Fruit fly (Drosophila melanogaster): ENCODE results near the gene CG5946.
A peak's percentile ranks its signal among the peaks of the same experiment; 100 is the strongest.

The CG5946 gene

dm6 chr3L:11852924-11853323 lies 30.8 kb upstream of the CG5946 start:
- TF ChIP-seq sug (tag; optimal IDR thresholded peaks at IDR 0.05) (no peak), CTCF (GFP tag; optimal IDR thresholded peaks at IDR 0.05) (peak; percentile 76), vfl (GFP tag; optimal IDR thresholded peaks at IDR 0.05) (no peak)

- TF ChIP-seq dysf (GFP tag; IDR thresholded peaks at IDR 0.05): 0 out of 3 replicates have a peak, but pooled peaks have one; percentile 12
- no peak for TF ChIP-seq Trl (optimal IDR thresholded peaks at IDR 0.05)
- TF ChIP-seq Trl (GFP tag; optimal IDR thresholded peaks at IDR 0.05): no peak
These were observed 25.6 kb upstream of the CG5946 start, which contains the start of gene CG12521 for dm6 chr3L:11847703-11848102. Gene CG12521 (minus strand): TSS chr3L:11847803.

- peak; percentile 87 for TF ChIP-seq CG6654 (GFP tag; optimal IDR thresholded peaks at IDR 0.05)
- TF ChIP-seq row (GFP tag; IDR thresholded peaks at IDR 0.05): 0 out of 3 replicates have a peak, but pooled peaks have one; percentile 31
- peak; percentile 7 for TF ChIP-seq BEAF-32 (GFP tag; optimal IDR thresholded peaks at IDR 0.05)
- TF ChIP-seq Deaf1 (tag; optimal IDR thresholded peaks at IDR 0.05): peak; percentile 77
- peak; percentile 62 for TF ChIP-seq CG7928 (GFP tag; optimal IDR thresholded peaks at IDR 0.05)
- peak; percentile 1 for TF ChIP-seq CoRest (tag; optimal IDR thresholded peaks at IDR 0.05)
- no peak for TF ChIP-seq CG34224 (GFP tag; IDR thresholded peaks at IDR 0.05; ENCODE audit: partially characterized antibody)
- peak; percentile 77 for TF ChIP-seq GATAe (GFP tag; conservative IDR thresholded peaks at IDR 0.05)
- TF ChIP-seq sc (optimal IDR thresholded peaks at IDR 0.05): no peak
- TF ChIP-seq sc (GFP tag; optimal IDR thresholded peaks at IDR 0.05): no peak
- peak; percentile 18 for TF ChIP-seq exex (tag; optimal IDR thresholded peaks at IDR 0.05)
- TF ChIP-seq CG15696 (tag; optimal IDR thresholded peaks at IDR 0.05): no peak
- TF ChIP-seq CG12219 (GFP tag; optimal IDR thresholded peaks at IDR 0.05): no peak
- TF ChIP-seq CG10654 (GFP tag; optimal IDR thresholded peaks at IDR 0.05): no peak
- TF ChIP-seq CG15601 (tag; optimal IDR thresholded peaks at IDR 0.05): peak; percentile 47
- peak; percentile 22 for TF ChIP-seq gem (tag; optimal IDR thresholded peaks at IDR 0.05)
- no peak for TF ChIP-seq fu2 (GFP tag; optimal IDR thresholded peaks at IDR 0.05)
- TF ChIP-seq CG4328 (GFP tag; optimal IDR thresholded peaks at IDR 0.05): no peak
- no peak for TF ChIP-seq unc-4 (GFP tag; IDR thresholded peaks at IDR 0.05; ENCODE audit: partially characterized antibody)
- no peak for TF ChIP-seq CG30020 (tag; optimal IDR thresholded peaks at IDR 0.05)
- TF ChIP-seq amos (GFP tag; IDR thresholded peaks at IDR 0.05; ENCODE audit: partially characterized antibody): no peak; the same call in 1 of the 2 replicates
These were observed 14.6 kb upstream of the CG5946 start, which contains the start of gene CG43064 for dm6 chr3L:11836575-11837077. Gene CG43064 (minus strand): TSS chr3L:11836721.

- TF ChIP-seq CG18476 (GFP tag; optimal IDR thresholded peaks at IDR 0.05) (no peak), CG17829 (tag; optimal IDR thresholded peaks at IDR 0.05) (peak; percentile 47), B-H2 (GFP tag; optimal IDR thresholded peaks at IDR 0.05) (no peak), trem (tag; optimal IDR thresholded peaks at IDR 0.05) (peak; percentile 87), Med (GFP tag) (peak; percentile 78), unpg (GFP tag; optimal IDR thresholded peaks at IDR 0.05) (no peak), rib (GFP tag; IDR thresholded peaks at IDR 0.05) (no peak), trh (GFP tag; optimal IDR thresholded peaks at IDR 0.05) (no peak), shn (GFP tag; optimal IDR thresholded peaks at IDR 0.05) (peak; percentile 5), CG3281 (GFP tag; optimal IDR thresholded peaks at IDR 0.05) (no peak), CG14710 (tag; optimal IDR thresholded peaks at IDR 0.05) (peak; percentile 79), mirr (GFP tag; optimal IDR thresholded peaks at IDR 0.05) (no peak), NFAT (GFP tag; IDR thresholded peaks at IDR 0.05) (no peak), CG10462 (GFP tag; optimal IDR thresholded peaks at IDR 0.05) (no peak), gfzf (GFP tag; optimal IDR thresholded peaks at IDR 0.05) (peak; percentile 61), CG30403 (GFP tag; optimal IDR thresholded peaks at IDR 0.05) (peak; percentile 12), HLH4C (GFP tag; IDR thresholded peaks at IDR 0.05; ENCODE audit: partially characterized antibody) (peak; percentile 63), CG2120 (GFP tag; optimal IDR thresholded peaks at IDR 0.05) (peak; percentile 13), ind (GFP tag; optimal IDR thresholded peaks at IDR 0.05) (no peak), Drgx (GFP tag; IDR thresholded peaks at IDR 0.05) (no peak), BEAF-32 (GFP tag; optimal IDR thresholded peaks at IDR 0.05) (peak; percentile 93), sima (GFP tag; optimal IDR thresholded peaks at IDR 0.05) (no peak)
These were observed 11.2 kb upstream of the CG5946 start, which contains the start of gene CycA for dm6 chr3L:11833296-11833717. Gene CycA (minus strand): TSS chr3L:11833578.

All from whole organism, embryonic.